Worm (Caenorhabditis elegans): Measurements from ENCODE around the gene F53A2.3.

Gene F53A2.3

DNA sequence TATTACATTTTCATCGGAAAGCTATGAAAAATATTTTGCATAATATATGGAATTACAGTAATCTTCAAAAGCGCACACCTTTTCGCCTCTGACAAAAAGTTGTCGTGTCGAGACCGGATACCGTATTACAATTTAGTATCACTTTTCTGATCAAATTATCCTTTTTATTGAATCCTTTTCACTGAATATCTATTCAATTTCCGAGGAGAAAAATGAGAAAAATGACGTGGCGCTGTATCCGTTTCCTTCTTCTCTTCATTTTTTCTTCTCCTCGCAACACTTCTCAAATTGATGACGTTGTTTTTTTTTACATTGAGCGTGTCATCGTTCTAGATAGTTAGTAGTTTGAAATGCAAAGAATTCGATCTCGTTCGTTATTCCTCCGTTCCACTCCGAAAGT, 11.4 kb upstream of the F53A2.3 start:
- TF ChIP-seq ces-1 (GFP tag; optimal IDR thresholded peaks at IDR 0.05) = peak; percentile 26
- no peak for TF ChIP-seq nhr-76 (tag; optimal IDR thresholded peaks at IDR 0.05)

DNA sequence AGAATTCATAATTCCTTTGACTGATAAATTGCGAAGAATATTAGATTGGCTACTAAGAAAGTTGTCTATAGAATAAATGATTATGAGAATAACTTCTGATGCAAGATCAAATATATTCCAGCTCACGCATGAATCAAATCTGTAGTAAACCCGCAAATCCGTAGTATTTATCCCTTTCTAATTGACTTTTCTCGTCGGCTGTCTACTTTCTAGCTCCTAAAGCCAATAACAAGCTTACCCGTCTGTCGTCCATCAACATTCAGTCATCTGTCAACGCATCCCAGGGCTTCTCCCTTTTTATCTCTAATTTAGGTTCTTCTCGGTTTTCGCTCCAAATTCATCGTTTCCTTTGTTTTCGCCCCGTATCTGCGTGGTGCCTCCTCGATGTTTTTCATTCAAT, 9.3 kb upstream of the F53A2.3 start:
- peak; percentile 25 for TF ChIP-seq unc-62 (GFP tag; optimal IDR thresholded peaks at IDR 0.05)
- TF ChIP-seq ces-1 (GFP tag; optimal IDR thresholded peaks at IDR 0.05) = peak; percentile 91
- TF ChIP-seq cnd-1 (tag; optimal IDR thresholded peaks at IDR 0.05) = no peak

DNA sequence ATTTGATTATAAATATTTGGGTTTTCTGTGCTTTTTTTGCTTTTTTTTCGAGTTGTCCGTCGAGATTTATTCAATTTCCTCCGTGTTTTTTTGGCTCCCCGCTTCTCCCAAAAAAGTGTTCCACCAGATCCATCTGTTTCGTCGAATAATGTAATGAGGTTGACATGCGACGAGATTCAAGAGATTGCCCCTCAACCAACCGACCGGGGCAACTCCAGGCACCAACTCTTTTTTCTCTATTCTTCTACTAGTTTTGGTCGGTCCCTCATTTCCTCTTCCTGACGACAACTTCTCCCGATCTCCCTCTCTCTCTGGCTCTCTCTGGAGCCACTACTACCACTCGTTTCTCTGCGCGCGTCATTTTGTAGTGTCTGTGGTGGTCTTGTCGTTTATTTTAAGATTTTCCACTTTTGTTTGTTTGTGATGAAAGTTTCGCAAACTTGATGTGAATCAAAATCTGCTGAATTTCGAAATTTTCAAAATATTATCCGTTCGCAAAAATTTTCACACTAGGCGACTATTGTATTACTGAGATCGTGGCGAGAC, 8.3 kb upstream of the F53A2.3 start:
- TF ChIP-seq ces-1 (GFP tag; optimal IDR thresholded peaks at IDR 0.05) (peak; percentile 3), lin-13 (tag; optimal IDR thresholded peaks at IDR 0.05) (no peak)

DNA sequence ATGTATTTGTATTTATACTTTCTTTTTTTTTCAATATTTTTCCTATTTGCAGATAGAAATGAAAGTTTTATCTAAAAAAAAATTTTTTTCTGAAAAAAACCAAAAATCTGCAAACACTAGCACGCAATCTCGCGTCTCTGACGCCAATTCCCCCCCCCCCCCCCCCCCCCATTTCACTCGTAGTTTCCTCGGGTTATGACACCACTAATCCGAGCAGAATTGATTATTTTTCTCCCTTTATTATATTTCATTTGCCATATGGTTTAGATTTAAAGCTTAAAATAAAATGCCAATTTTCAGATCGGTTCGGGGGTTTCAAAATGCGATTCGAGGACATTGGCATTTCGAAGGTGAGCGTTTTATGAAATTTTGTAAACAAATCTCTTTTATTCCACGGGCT, 7.2 kb upstream of the F53A2.3 start, which contains the start of gene mtm-6:
mtm-6 (plus strand) TSS at position 301 of the 400 bp plus-strand sequence.
- TF ChIP-seq nhr-2 (tag; optimal IDR thresholded peaks at IDR 0.05) (no peak), nhr-12 (tag; optimal IDR thresholded peaks at IDR 0.05) (no peak), zip-8 (tag; optimal IDR thresholded peaks at IDR 0.05) (no peak), nhr-76 (tag; optimal IDR thresholded peaks at IDR 0.05) (no peak), blmp-1 (tag; optimal IDR thresholded peaks at IDR 0.05) (no peak), ceh-43 (GFP tag; optimal IDR thresholded peaks at IDR 0.05) (no peak), mep-1 (tag; optimal IDR thresholded peaks at IDR 0.05) (no peak), lin-13 (tag; optimal IDR thresholded peaks at IDR 0.05) (no peak), unc-120 (tag; optimal IDR thresholded peaks at IDR 0.05; ENCODE audit: poor library complexity, severe bottlenecking) (no peak), M03D4.4 (tag; optimal IDR thresholded peaks at IDR 0.05) (no peak)

DNA sequence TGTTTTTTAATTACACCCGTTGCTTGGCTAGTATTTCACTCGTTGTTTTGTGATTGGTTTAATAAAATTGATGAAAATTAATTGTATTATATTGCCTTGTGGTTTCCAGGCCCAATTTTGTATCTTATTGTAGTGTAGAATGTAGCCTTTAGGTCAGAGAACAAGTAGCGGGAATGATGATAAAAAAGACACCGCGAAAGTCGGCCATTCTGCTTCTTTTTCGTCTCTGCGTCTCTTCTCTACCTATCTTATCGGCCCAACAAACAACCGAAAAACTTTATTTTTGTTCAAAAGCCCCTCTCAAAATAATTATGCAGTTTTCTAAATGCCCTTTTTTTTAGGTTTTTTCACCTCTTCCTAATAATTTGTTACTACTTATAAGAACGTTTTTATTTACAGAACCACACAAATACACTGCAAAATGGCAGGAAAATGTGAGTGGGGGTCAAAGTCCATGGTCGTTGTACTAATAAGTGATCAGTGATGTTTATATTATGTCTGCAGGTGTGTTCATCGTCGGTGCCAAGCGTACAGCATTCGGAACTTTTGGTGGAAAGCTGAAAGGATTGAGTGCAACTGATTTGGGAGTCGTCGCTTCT, 5.1 kb upstream of the F53A2.3 start, which contains the start of gene acaa-2:
acaa-2 (plus strand) TSS at position 400 of the 599 bp plus-strand sequence.
- TF ChIP-seq nhr-28 (tag; optimal IDR thresholded peaks at IDR 0.05) (peak; percentile 16), ceh-83 (GFP tag; optimal IDR thresholded peaks at IDR 0.05) (no peak), cnd-1 (tag; optimal IDR thresholded peaks at IDR 0.05) (no peak), elt-3 (tag; optimal IDR thresholded peaks at IDR 0.05) (no peak), unc-39 (tag; optimal IDR thresholded peaks at IDR 0.05) (no peak), lin-13 (tag; optimal IDR thresholded peaks at IDR 0.05) (no peak), M03D4.4 (tag; optimal IDR thresholded peaks at IDR 0.05) (no peak), elt-1 (tag; optimal IDR thresholded peaks at IDR 0.05; ENCODE audit: borderline replicate concordance, insufficient read depth) (no peak), nhr-237 (tag; optimal IDR thresholded peaks at IDR 0.05) (peak; percentile 5), drap-1 (GFP tag; optimal IDR thresholded peaks at IDR 0.05) (no peak), zip-8 (tag; optimal IDR thresholded peaks at IDR 0.05) (no peak), blmp-1 (tag; optimal IDR thresholded peaks at IDR 0.05) (no peak), ces-1 (GFP tag; optimal IDR thresholded peaks at IDR 0.05) (no peak), tbx-8 (GFP tag; optimal IDR thresholded peaks at IDR 0.05) (no peak), mep-1 (tag; optimal IDR thresholded peaks at IDR 0.05) (no peak), nhr-2 (tag; optimal IDR thresholded peaks at IDR 0.05) (no peak), mls-2 (tag; optimal IDR thresholded peaks at IDR 0.05) (no peak), flh-1 (GFP tag; optimal IDR thresholded peaks at IDR 0.05) (no peak)

DNA sequence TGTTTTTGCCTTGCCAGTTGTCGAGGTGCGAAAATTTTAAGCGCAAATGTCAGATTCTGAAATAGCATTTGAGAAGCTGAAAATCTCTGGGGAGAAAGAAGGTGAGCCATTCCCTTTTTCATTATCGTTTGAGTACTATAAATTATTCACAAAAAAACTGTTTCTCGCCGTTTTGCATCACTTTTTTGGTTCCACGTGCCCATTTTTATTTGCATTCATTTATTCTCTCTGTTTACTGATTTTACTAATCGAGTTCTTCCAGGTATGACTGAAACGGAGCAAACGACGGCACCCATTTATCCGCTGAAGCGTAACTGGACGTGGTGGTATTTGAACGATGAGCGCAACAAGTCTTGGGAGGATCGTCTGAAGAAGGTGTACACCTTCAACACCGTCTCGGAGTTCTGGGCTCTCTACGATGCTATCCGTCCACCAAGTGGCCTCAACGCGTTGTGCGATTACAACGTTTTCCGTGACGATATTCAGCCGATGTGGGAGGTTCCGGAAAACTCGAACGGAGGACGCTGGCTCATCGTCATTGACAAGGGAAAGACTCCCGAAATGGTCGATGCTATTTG, 4.1 kb upstream of the F53A2.3 start:
- TF ChIP-seq ceh-39 (tag; optimal IDR thresholded peaks at IDR 0.05) = no peak
- no peak for TF ChIP-seq drap-1 (GFP tag; optimal IDR thresholded peaks at IDR 0.05)
- no peak for TF ChIP-seq nhr-237 (tag; optimal IDR thresholded peaks at IDR 0.05)
- TF ChIP-seq bed-3 (GFP tag; optimal IDR thresholded peaks at IDR 0.05) = no peak
- TF ChIP-seq blmp-1 (tag; optimal IDR thresholded peaks at IDR 0.05) = no peak
- TF ChIP-seq lin-32 (GFP tag; optimal IDR thresholded peaks at IDR 0.05) = no peak
- TF ChIP-seq cnd-1 (tag; optimal IDR thresholded peaks at IDR 0.05) = no peak
- no peak for TF ChIP-seq ceh-43 (GFP tag; optimal IDR thresholded peaks at IDR 0.05)
- no peak for TF ChIP-seq flh-1 (GFP tag; optimal IDR thresholded peaks at IDR 0.05)
- TF ChIP-seq ceh-83 (GFP tag; optimal IDR thresholded peaks at IDR 0.05) = no peak
- TF ChIP-seq ces-1 (GFP tag; optimal IDR thresholded peaks at IDR 0.05) = no peak
- no peak for TF ChIP-seq nhr-2 (tag; optimal IDR thresholded peaks at IDR 0.05)
- TF ChIP-seq lin-13 (tag; optimal IDR thresholded peaks at IDR 0.05) = no peak
- no peak for TF ChIP-seq unc-120 (tag; optimal IDR thresholded peaks at IDR 0.05; ENCODE audit: poor library complexity, severe bottlenecking)
- TF ChIP-seq snpc-4 (tag; optimal IDR thresholded peaks at IDR 0.05) = no peak
- no peak for TF ChIP-seq elt-3 (tag; optimal IDR thresholded peaks at IDR 0.05)
- no peak for TF ChIP-seq zip-8 (tag; optimal IDR thresholded peaks at IDR 0.05)

Measured in whole organism, mixed stage, embryonic.